Worm (Caenorhabditis elegans): ENCODE measurements around the gene Y9C12A.1.

Y9C12A.1 gene

ce11 chrX:696253-696652 is 13.7 kb upstream of the Y9C12A.1 start:
- no peak for TF ChIP-seq F13H6.1 (tag; optimal IDR thresholded peaks at IDR 0.05)
- peak; percentile 45 for TF ChIP-seq hlh-30 (tag; optimal IDR thresholded peaks at IDR 0.05; ENCODE audit: insufficient read depth)

- TF ChIP-seq hlh-13 (GFP tag; optimal IDR thresholded peaks at IDR 0.05), result no peak
- no peak for TF ChIP-seq sox-4 (tag; optimal IDR thresholded peaks at IDR 0.05)
- no peak for TF ChIP-seq T23F11.4 (GFP tag; optimal IDR thresholded peaks at IDR 0.05)
- TF ChIP-seq unc-42 (tag; optimal IDR thresholded peaks at IDR 0.05), result no peak
- no peak for TF ChIP-seq nhr-11 (tag; optimal IDR thresholded peaks at IDR 0.05)
- no peak for TF ChIP-seq hlh-30 (tag; optimal IDR thresholded peaks at IDR 0.05; ENCODE audit: insufficient read depth)
- TF ChIP-seq pros-1 (tag; optimal IDR thresholded peaks at IDR 0.05), result no peak
- TF ChIP-seq npax-4 (tag; optimal IDR thresholded peaks at IDR 0.05), result no peak
Observed at ce11 chrX:691613-692012, 9.0 kb upstream of the Y9C12A.1 start, which contains the start of gene ncam-1. Gene ncam-1, plus strand, starts transcription at chrX:691913.

- TF ChIP-seq T23F11.4 (GFP tag; optimal IDR thresholded peaks at IDR 0.05), result no peak
- TF ChIP-seq npax-4 (tag; optimal IDR thresholded peaks at IDR 0.05), result no peak
- no peak for TF ChIP-seq hlh-15 (tag; optimal IDR thresholded peaks at IDR 0.05)
- TF ChIP-seq nfya-1 (tag; optimal IDR thresholded peaks at IDR 0.05), result no peak
Observed at ce11 chrX:688602-689001, 6.0 kb upstream of the Y9C12A.1 start.

ce11 chrX:681413-681812 is 1.2 kb downstream of the Y9C12A.1 start:
- TF ChIP-seq ahr-1 (tag; optimal IDR thresholded peaks at IDR 0.05) (no peak), pha-4 (tag; optimal IDR thresholded peaks at IDR 0.05) (no peak), T23F11.4 (GFP tag; optimal IDR thresholded peaks at IDR 0.05) (no peak), unc-42 (tag; optimal IDR thresholded peaks at IDR 0.05) (no peak), ceh-2 (tag; optimal IDR thresholded peaks at IDR 0.05) (no peak), tbx-7 (tag; optimal IDR thresholded peaks at IDR 0.05) (no peak), ets-4 (tag; optimal IDR thresholded peaks at IDR 0.05) (no peak), rnt-1 (tag; optimal IDR thresholded peaks at IDR 0.05) (no peak), pros-1 (tag; optimal IDR thresholded peaks at IDR 0.05) (no peak), syd-9 (tag; optimal IDR thresholded peaks at IDR 0.05) (no peak), ceh-30 (tag; optimal IDR thresholded peaks at IDR 0.05) (no peak), Y22D7AL.16 (tag; optimal IDR thresholded peaks at IDR 0.05) (no peak)

ce11 chrX:680920-681319 is 1.7 kb downstream of the Y9C12A.1 start, which contains the start of gene T19D7.7:
Gene T19D7.7, minus strand, starts transcription at chrX:681020.
- TF ChIP-seq nhr-232 (tag; optimal IDR thresholded peaks at IDR 0.05) (no peak), ceh-24 (tag; optimal IDR thresholded peaks at IDR 0.05) (no peak), rnt-1 (tag; optimal IDR thresholded peaks at IDR 0.05) (no peak), hlh-13 (GFP tag; optimal IDR thresholded peaks at IDR 0.05) (no peak), ceh-45 (GFP tag; IDR thresholded peaks at IDR 0.05) (no peak)

- TF ChIP-seq T23F11.4 (GFP tag; optimal IDR thresholded peaks at IDR 0.05) (no peak), pat-9 (tag; optimal IDR thresholded peaks at IDR 0.05) (no peak), ama-1 (optimal IDR thresholded peaks at IDR 0.05) (no peak), hlh-15 (tag; optimal IDR thresholded peaks at IDR 0.05) (no peak), fkh-10 (GFP tag; optimal IDR thresholded peaks at IDR 0.05) (no peak), hlh-6 (tag; optimal IDR thresholded peaks at IDR 0.05) (no peak), ceh-31 (tag; optimal IDR thresholded peaks at IDR 0.05) (no peak), ceh-14 (tag; optimal IDR thresholded peaks at IDR 0.05) (no peak), che-1 (tag; optimal IDR thresholded peaks at IDR 0.05) (no peak), K02D7.2 (tag; optimal IDR thresholded peaks at IDR 0.05) (no peak), pha-4 (tag; optimal IDR thresholded peaks at IDR 0.05) (no peak), rnt-1 (tag; optimal IDR thresholded peaks at IDR 0.05) (no peak), sox-4 (tag; optimal IDR thresholded peaks at IDR 0.05) (no peak), Y22D7AL.16 (tag; optimal IDR thresholded peaks at IDR 0.05) (no peak), mec-3 (tag; optimal IDR thresholded peaks at IDR 0.05; ENCODE audit: borderline replicate concordance) (no peak), C08G9.2 (tag; optimal IDR thresholded peaks at IDR 0.05) (no peak), pha-2 (tag; optimal IDR thresholded peaks at IDR 0.05) (no peak), ceh-24 (tag; optimal IDR thresholded peaks at IDR 0.05) (no peak), ceh-22 (tag; optimal IDR thresholded peaks at IDR 0.05) (no peak), ref-2 (tag; optimal IDR thresholded peaks at IDR 0.05) (no peak)
Observed at ce11 chrX:671807-672206, 10.8 kb downstream of the Y9C12A.1 start, which contains the start of gene lgc-32. Gene lgc-32, plus strand, starts transcription at chrX:672107.
